Fruit fly (Drosophila melanogaster) whole organism: ENCODE results near the gene Ccp84Ag.

Experiments
- Dll ChIP-seq: fragments of >200 bp; optimal IDR thresholded peaks from 2 replicates; lab custom pipeline; 2017
- EcR ChIP-seq, 2 experiments: fragments of >200 bp; optimal IDR thresholded peaks; 2 replicates each; lab custom pipeline; 2017; ENCODE audit warnings: missing biosample characterization in 2 of 2, missing genetic modification characterization in 2 of 2, missing genetic modification reagents in 2 of 2
- pan ChIP-seq: fragments of >200 bp; optimal IDR thresholded peaks from 2 replicates; lab custom pipeline; 2017
- psq ChIP-seq: fragments of >200 bp; optimal IDR thresholded peaks from 2 replicates; lab custom pipeline; 2017
- usp ChIP-seq: fragments of >200 bp; optimal IDR thresholded peaks from 2 replicates; lab custom pipeline; 2017; ENCODE audit warnings: missing biosample characterization, missing genetic modification characterization, mixed read lengths

DNA sequence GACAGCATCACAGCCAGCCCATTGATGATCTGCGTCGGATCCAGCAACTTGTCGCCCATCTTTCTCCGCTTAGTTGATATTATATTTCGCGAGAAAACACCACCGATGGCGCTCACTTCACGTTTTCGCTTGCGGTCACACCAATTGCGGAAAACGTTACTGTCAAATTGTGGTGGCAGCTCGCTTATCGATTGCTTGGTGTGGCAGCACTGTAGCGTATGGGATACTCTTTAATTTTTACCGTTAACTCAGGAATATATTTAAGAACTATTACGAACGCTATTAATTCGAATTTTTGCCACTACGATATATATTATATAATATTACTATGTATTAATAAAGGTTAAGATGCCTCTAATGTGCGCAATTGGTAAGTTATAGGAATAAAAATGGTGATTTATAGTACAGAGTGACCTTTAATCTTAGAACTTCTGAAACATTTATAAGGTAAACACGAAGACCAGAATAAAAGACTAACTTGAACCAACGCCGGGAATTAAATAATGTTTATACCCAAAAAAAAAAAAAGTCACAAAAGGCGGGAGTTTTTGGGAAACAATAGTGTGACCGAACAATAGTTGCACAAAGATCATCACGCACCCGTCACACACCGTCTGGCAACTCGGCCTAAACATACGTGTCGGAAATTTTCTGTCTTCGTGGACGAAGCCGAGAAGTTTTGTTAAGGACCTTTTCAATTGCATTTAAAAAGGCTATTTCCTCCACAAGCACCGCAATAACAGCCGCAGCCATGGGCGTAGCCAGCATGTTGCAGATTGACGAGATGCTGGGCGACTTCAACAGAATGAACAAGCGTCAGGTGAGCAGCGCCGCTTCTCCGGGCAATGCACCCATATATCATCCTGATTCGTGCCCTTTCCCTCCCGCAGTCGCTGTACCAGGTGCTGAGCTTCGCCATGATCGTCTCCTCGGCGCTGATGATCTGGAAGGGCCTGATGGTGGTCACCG, 29.0 kb upstream of the Ccp84Ag start, which contains the start of the genes CG1307 and twr:
- TF ChIP-seq psq (lab: Kevin White, UChicago): no peak
- no peak for TF ChIP-seq Dll (lab: Kevin White, UChicago)
- TF ChIP-seq EcR (GFP tag; optimal IDR thresholded peaks at IDR 0.05; lab: Kevin White, UChicago): no peak
- TF ChIP-seq pan (lab: Kevin White, UChicago): no peak
- TF ChIP-seq usp: no peak
